Fruit fly (Drosophila melanogaster) whole organism, embryonic: ENCODE measurements around the gene Kah.

Source experiments
- Abd-B ChIP-seq: fragments of 200-800 bp; sonication (Bioruptor generic); optimal IDR thresholded peaks from 2 replicates; lab custom pipeline; 2018; ENCODE audit warnings: missing biosample characterization, mild to moderate bottlenecking, missing genetic modification characterization, moderate library complexity
- Ada2b ChIP-seq: fragments of 200-800 bp; sonication (Bioruptor generic); IDR thresholded peaks from 2 replicates; pipeline ENCODE4 v1.3.6; 2022; ENCODE audit warnings: missing biosample characterization, missing genetic modification characterization
- Atf3 ChIP-seq: fragments of 200-800 bp; sonication (Bioruptor generic); optimal IDR thresholded peaks from 3 replicates; lab custom pipeline; 2016; ENCODE audit warnings: missing biosample characterization, missing genetic modification characterization
- CG10147 ChIP-seq: fragments of 200-800 bp; sonication (Bioruptor generic); optimal IDR thresholded peaks from 2 replicates; lab custom pipeline; 2019; ENCODE audit warnings: missing biosample characterization, mild to moderate bottlenecking, missing genetic modification characterization, moderate library complexity
- CG10321 ChIP-seq: fragments of 200-800 bp; sonication (Bioruptor generic); IDR thresholded peaks from 2 replicates; pipeline ENCODE4 v1.3.6; 2022; ENCODE audit warnings: missing biosample characterization, missing genetic modification characterization
- CG10565 ChIP-seq: fragments of 200-800 bp; sonication (Bioruptor generic); optimal IDR thresholded peaks from 3 replicates; lab custom pipeline; 2016; ENCODE audit warnings: missing biosample characterization, mild to moderate bottlenecking, missing genetic modification characterization
- CG10959 ChIP-seq: fragments of 200-800 bp; sonication (Bioruptor generic); IDR thresholded peaks from 2 replicates; pipeline ENCODE4 v1.3.6; 2022; ENCODE audit warnings: missing biosample characterization, missing genetic modification characterization
- CG12299 ChIP-seq: fragments of 200-800 bp; sonication (Bioruptor generic); optimal IDR thresholded peaks from 2 replicates; lab custom pipeline; 2018; ENCODE audit warnings: missing biosample characterization, mild to moderate bottlenecking, missing genetic modification characterization
- CG12942 ChIP-seq: fragments of 200-800 bp; sonication (Bioruptor generic); optimal IDR thresholded peaks from 3 replicates; lab custom pipeline; 2016; ENCODE audit warnings: missing biosample characterization, missing genetic modification characterization
- CG15601 ChIP-seq: fragments of 200-800 bp; sonication (Bioruptor generic); optimal IDR thresholded peaks from 3 replicates; lab custom pipeline; 2019; ENCODE audit warnings: missing biosample characterization, mild to moderate bottlenecking, missing genetic modification characterization, moderate library complexity
- CG16813 ChIP-seq: fragments of 200-800 bp; sonication (Bioruptor generic); IDR thresholded peaks from 3 replicates; pipeline ENCODE4 v1.3.6; 2022; ENCODE audit warnings: missing biosample characterization, missing genetic modification characterization; ENCODE audit not compliant: partially characterized antibody
- CG17186 ChIP-seq: fragments of 200-800 bp; sonication (Bioruptor generic); optimal IDR thresholded peaks from 3 replicates; lab custom pipeline; 2017; ENCODE audit warnings: missing biosample characterization, missing genetic modification reagents, missing genetic modification characterization
- CG17385 ChIP-seq: fragments of 200-800 bp; sonication (Bioruptor generic); optimal IDR thresholded peaks from 3 replicates; lab custom pipeline; 2018; ENCODE audit warnings: missing biosample characterization, mild to moderate bottlenecking, missing genetic modification characterization
- CG18262 ChIP-seq: fragments of 200-800 bp; optimal IDR thresholded peaks from 3 replicates; lab custom pipeline; 2019; ENCODE audit warnings: missing biosample characterization, mild to moderate bottlenecking, missing genetic modification characterization, moderate library complexity
- CG18764 ChIP-seq: fragments of 200-800 bp; sonication (Bioruptor generic); optimal IDR thresholded peaks from 3 replicates; lab custom pipeline; 2016; ENCODE audit warnings: missing biosample characterization, missing genetic modification characterization
- CG2712 ChIP-seq: fragments of 200-800 bp; optimal IDR thresholded peaks from 3 replicates; lab custom pipeline; 2019; ENCODE audit warnings: missing biosample characterization, mild to moderate bottlenecking, missing genetic modification characterization, moderate library complexity
- CG32532 ChIP-seq: fragments of 200-800 bp; sonication (Bioruptor generic); IDR thresholded peaks from 2 replicates; pipeline ENCODE4 v1.3.6; 2022; ENCODE audit warnings: missing biosample characterization, missing genetic modification characterization
- CG4328 ChIP-seq: fragments of 200-800 bp; sonication (Bioruptor generic); optimal IDR thresholded peaks from 3 replicates; lab custom pipeline; 2017; ENCODE audit warnings: missing biosample characterization, missing genetic modification reagents, missing genetic modification characterization
- CG6175 ChIP-seq: fragments of 200-800 bp; sonication (Bioruptor generic); IDR thresholded peaks from 3 replicates; pipeline ENCODE4 v1.3.6; 2022; ENCODE audit warnings: missing biosample characterization, missing genetic modification characterization
- CG7963 ChIP-seq: fragments of 200-800 bp; sonication (Bioruptor generic); IDR thresholded peaks from 3 replicates; pipeline ENCODE4 v1.3.6; 2022; ENCODE audit warnings: missing biosample characterization, missing genetic modification characterization; ENCODE audit not compliant: partially characterized antibody
- Camta ChIP-seq: fragments of 200-800 bp; sonication (Bioruptor generic); optimal IDR thresholded peaks from 2 replicates; lab custom pipeline; 2016; ENCODE audit warnings: missing biosample characterization, missing genetic modification characterization
- Chrac-16 ChIP-seq: fragments of 200-800 bp; sonication (Bioruptor generic); optimal IDR thresholded peaks from 3 replicates; lab custom pipeline; 2016; ENCODE audit warnings: missing biosample characterization, missing genetic modification characterization
- D19B ChIP-seq: fragments of 200-800 bp; sonication (Bioruptor generic); optimal IDR thresholded peaks from 2 replicates; lab custom pipeline; 2017; ENCODE audit warnings: missing biosample characterization, mild to moderate bottlenecking, missing genetic modification characterization
- ERR ChIP-seq: fragments of 200-800 bp; sonication (Bioruptor generic); optimal IDR thresholded peaks from 2 replicates; lab custom pipeline; 2016; ENCODE audit warnings: missing biosample characterization, missing genetic modification characterization
- H2.0 ChIP-seq: fragments of 200-800 bp; sonication (Bioruptor generic); IDR thresholded peaks from 2 replicates; pipeline ENCODE4 v1.3.6; 2022; ENCODE audit warnings: missing biosample characterization, missing genetic modification characterization
- HHEX ChIP-seq: fragments of 200-800 bp; sonication (Bioruptor generic); optimal IDR thresholded peaks from 3 replicates; lab custom pipeline; 2017; ENCODE audit warnings: missing biosample characterization, mild to moderate bottlenecking, missing genetic modification characterization, missing genetic modification reagents
- Hr78 ChIP-seq, 2 experiments: fragments of 200-800 bp in 1 of 2; fragments of >200 bp in 1 of 2; sonication (Bioruptor generic) in 1 of 2; optimal IDR thresholded peaks; 2 replicates each; lab custom pipeline; 2017 to 2019; ENCODE audit warnings: missing biosample characterization in 2 of 2, missing genetic modification characterization in 2 of 2, mild to moderate bottlenecking in 1 of 2, moderate library complexity in 1 of 2
- cad ChIP-seq: fragments of >200 bp; optimal IDR thresholded peaks from 2 replicates; lab custom pipeline; 2017; ENCODE audit warnings: missing biosample characterization, missing genetic modification characterization
- chm ChIP-seq: fragments of 200-800 bp; sonication (Bioruptor generic); IDR thresholded peaks from 2 replicates; pipeline ENCODE4 v1.3.6; 2022; ENCODE audit warnings: missing biosample characterization, missing genetic modification characterization
- dan ChIP-seq: fragments of 200-800 bp; sonication (Bioruptor generic); IDR thresholded peaks from 2 replicates; pipeline ENCODE4 v1.3.6; 2022; ENCODE audit warnings: missing biosample characterization, missing genetic modification characterization
- dimm ChIP-seq: fragments of 200-800 bp; sonication (Bioruptor generic); IDR thresholded peaks from 2 replicates; pipeline ENCODE4 v1.3.6; 2022; ENCODE audit warnings: missing biosample characterization, missing genetic modification characterization
- gro ChIP-seq: fragments of 200-800 bp; sonication (Bioruptor generic); optimal IDR thresholded peaks from 2 replicates; lab custom pipeline; 2016; ENCODE audit warnings: missing biosample characterization, missing genetic modification characterization
- gsb ChIP-seq: fragments of 200-800 bp; sonication (Bioruptor generic); IDR thresholded peaks from 2 replicates; pipeline ENCODE4 v1.3.6; 2022; ENCODE audit warnings: missing biosample characterization, missing genetic modification characterization
- hb ChIP-seq: fragments of 200-800 bp; sonication (Bioruptor generic); IDR thresholded peaks from 3 replicates; pipeline ENCODE4 v1.3.6; 2022; ENCODE audit warnings: missing biosample characterization, missing genetic modification characterization; ENCODE audit not compliant: partially characterized antibody
- hth ChIP-seq: fragments of >200 bp; optimal IDR thresholded peaks from 2 replicates; lab custom pipeline; 2017; ENCODE audit warnings: inconsistent platforms
- jigr1 ChIP-seq: fragments of 200-800 bp; sonication (Bioruptor generic); IDR thresholded peaks from 3 replicates; pipeline ENCODE4 v1.3.6; 2022; ENCODE audit warnings: missing biosample characterization, missing genetic modification characterization
- kah ChIP-seq: fragments of 200-800 bp; sonication (Bioruptor generic); optimal IDR thresholded peaks from 2 replicates; lab custom pipeline; 2018; ENCODE audit warnings: missing biosample characterization, mild to moderate bottlenecking, missing genetic modification characterization
- nerfin-2 ChIP-seq: fragments of 200-800 bp; sonication (Bioruptor generic); IDR thresholded peaks from 2 replicates; pipeline ENCODE4 v1.3.6; 2022; ENCODE audit warnings: missing biosample characterization, missing genetic modification characterization; ENCODE audit not compliant: partially characterized antibody
- pan ChIP-seq, 4 experiments: fragments of >200 bp in 3 of 4; fragments of 200-800 bp in 1 of 4; sonication (Bioruptor generic) in 1 of 4; optimal IDR thresholded peaks in 3 of 4; IDR thresholded peaks in 1 of 4; 2 replicates each; pipeline versions ENCODE4 v1.3.6 to Lab custom; 2017 to 2022; ENCODE audit warnings: missing biosample characterization in 2 of 4, missing genetic modification characterization in 2 of 4, mixed read lengths in 1 of 4
- pb ChIP-seq: fragments of 200-800 bp; sonication (Bioruptor generic); optimal IDR thresholded peaks from 3 replicates; lab custom pipeline; 2016; ENCODE audit warnings: missing biosample characterization, missing genetic modification characterization
- pita ChIP-seq: fragments of 200-800 bp; sonication (Bioruptor generic); optimal IDR thresholded peaks from 2 replicates; lab custom pipeline; 2017; ENCODE audit warnings: missing biosample characterization, mild to moderate bottlenecking, missing genetic modification characterization
- sens ChIP-seq: fragments of 200-800 bp; sonication (Bioruptor generic); peaks from one replicate; lab custom pipeline; 2016; ENCODE audit warnings: missing biosample characterization, missing genetic modification characterization
- sisA ChIP-seq: fragments of 200-800 bp; sonication (Bioruptor generic); IDR thresholded peaks from 2 replicates; pipeline ENCODE4 v1.3.6; 2022; ENCODE audit warnings: missing biosample characterization, missing genetic modification characterization
- sqz ChIP-seq: fragments of 200-800 bp; sonication (Bioruptor generic); optimal IDR thresholded peaks from 3 replicates; lab custom pipeline; 2018; ENCODE audit warnings: missing biosample characterization, mild to moderate bottlenecking, missing genetic modification characterization
- tin ChIP-seq: fragments of 200-800 bp; sonication (Bioruptor generic); optimal IDR thresholded peaks from 3 replicates; lab custom pipeline; 2016; ENCODE audit warnings: missing biosample characterization, missing genetic modification characterization
- tup ChIP-seq: fragments of 200-800 bp; sonication (Bioruptor generic); optimal IDR thresholded peaks from 2 replicates; lab custom pipeline; 2016; ENCODE audit warnings: missing biosample characterization, mild to moderate bottlenecking, missing genetic modification characterization, moderate library complexity
- usp ChIP-seq: fragments of >200 bp; optimal IDR thresholded peaks from 2 replicates; lab custom pipeline; 2017; ENCODE audit warnings: missing biosample characterization, missing genetic modification characterization
- vnd ChIP-seq: fragments of 200-800 bp; sonication (Bioruptor generic); IDR thresholded peaks from 3 replicates; pipeline ENCODE4 v1.3.6; 2022; ENCODE audit warnings: missing biosample characterization, missing genetic modification characterization; ENCODE audit not compliant: partially characterized antibody
- zen ChIP-seq: fragments of 200-800 bp; sonication (Bioruptor generic); optimal IDR thresholded peaks from 3 replicates; lab custom pipeline; 2018; ENCODE audit warnings: missing biosample characterization, mild to moderate bottlenecking, missing genetic modification characterization, moderate library complexity

The Kah gene

DNA sequence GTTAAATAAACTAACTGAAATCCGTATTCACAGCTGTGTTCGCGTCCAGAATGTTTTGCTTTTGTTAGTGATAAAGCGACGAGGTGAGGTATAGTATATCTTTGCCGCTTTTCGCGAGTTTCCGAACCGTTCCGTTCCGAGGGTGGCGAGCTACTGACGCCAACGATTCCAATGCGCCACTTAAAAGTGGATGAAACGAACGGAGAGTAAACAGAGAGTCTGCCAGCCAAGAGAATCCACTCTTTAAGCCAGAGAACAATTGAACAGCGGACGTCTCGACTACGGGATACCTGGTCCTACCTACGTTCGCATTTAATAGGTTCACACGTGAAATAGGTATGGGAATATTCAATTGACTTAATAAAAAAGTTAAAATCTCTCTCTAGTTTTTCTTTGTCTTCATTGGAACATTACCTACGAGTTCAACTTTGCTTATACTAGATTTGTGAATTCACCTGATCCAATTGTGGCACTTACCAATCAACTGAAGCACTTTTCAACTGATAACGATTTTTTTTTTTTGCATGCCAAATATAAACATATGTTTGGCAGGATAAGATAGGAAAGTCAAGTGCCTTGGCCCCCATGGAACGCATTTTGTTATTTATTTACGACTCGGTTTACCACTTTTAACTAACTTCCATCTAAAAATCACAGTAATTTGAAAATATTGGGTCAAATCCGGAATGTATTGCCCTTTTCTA is 14.9 kb upstream of the Kah start, which contains the start of gene CG13893 (continued):
- TF ChIP-seq CG7963 (peak; percentile 51; the same call in 1 of the 3 replicates), Ada2b (no peak), sisA (GFP tag; lab: Robert Waterston, UW) (no peak), CG17186 (no peak), CG12942 (GFP tag; lab: Kevin White, UChicago) (no peak), CG18764 (GFP tag; lab: Kevin White, UChicago) (no peak), tup (no peak), CG15601 (no peak), Hr78 (GFP tag; optimal IDR thresholded peaks at IDR 0.05; lab: Kevin White, UChicago) (no peak), nerfin-2 (GFP tag; lab: Robert Waterston, UW) (peak; percentile 40; the same call in 1 of the 2 replicates), pan (optimal IDR thresholded peaks at IDR 0.05; lab: Kevin White, UChicago) (peak in 1 of 2 experiments; percentile 78), pan (GFP tag; optimal IDR thresholded peaks at IDR 0.05 in 1 of 2, IDR thresholded peaks at IDR 0.05 in 1 of 2) (peak in 1 of 2 experiments; percentile 19), gro (GFP tag; lab: Kevin White, UChicago) (peak; percentile 80), HHEX (GFP tag; lab: Kevin White, UChicago) (peak; percentile 33), CG4328 (GFP tag; lab: Kevin White, UChicago) (peak; percentile 10), dan (GFP tag; lab: Robert Waterston, UW) (no peak), pita (GFP tag; lab: Kevin White, UChicago) (no peak), CG10959 (GFP tag; lab: Robert Waterston, UW) (no peak), zen (tag; lab: Kevin White, UChicago) (no peak), hb (GFP tag; lab: Robert Waterston, UW) (no peak), CG10147 (GFP tag; lab: Kevin White, UChicago) (no peak), CG10321 (no peak), CG18262 (no peak), dimm (GFP tag; lab: Robert Waterston, UW) (no peak), D19B (GFP tag; lab: Kevin White, UChicago) (peak; percentile 99), jigr1 (GFP tag; lab: Robert Waterston, UW) (0 out of 3 replicates have a peak, but pooled peaks have one; percentile 14), CG16813 (GFP tag; lab: Robert Waterston, UW) (no peak), CG6175 (GFP tag; lab: Robert Waterston, UW) (0 out of 3 replicates have a peak, but pooled peaks have one; percentile 41), ERR (GFP tag; lab: Kevin White, UChicago) (no peak), sens (GFP tag; lab: Kevin White, UChicago) (peak; percentile 87), Atf3 (GFP tag; lab: Kevin White, UChicago) (no peak), gsb (GFP tag; lab: Robert Waterston, UW) (peak; percentile 56; the same call in 1 of the 2 replicates), CG10565 (GFP tag; lab: Kevin White, UChicago) (no peak), kah (GFP tag; lab: Kevin White, UChicago) (peak; percentile 24), tin (GFP tag; lab: Kevin White, UChicago) (no peak), CG12299 (peak; percentile 13), usp (GFP tag; lab: Kevin White, UChicago) (no peak), cad (no peak), hth (lab: Kevin White, UChicago) (no peak), pb (GFP tag; lab: Kevin White, UChicago) (peak; percentile 19), Camta (GFP tag; lab: Kevin White, UChicago) (no peak), vnd (GFP tag; lab: Robert Waterston, UW) (no peak), Abd-B (GFP tag; lab: Kevin White, UChicago) (no peak), chm (GFP tag; lab: Robert Waterston, UW) (peak; percentile 84), CG2712 (no peak), CG17385 (GFP tag; lab: Kevin White, UChicago) (peak; percentile 52), H2.0 (GFP tag; lab: Robert Waterston, UW) (no peak), Chrac-16 (GFP tag; lab: Kevin White, UChicago) (no peak), CG32532 (GFP tag; lab: Robert Waterston, UW) (peak; percentile 64), sqz (GFP tag; lab: Kevin White, UChicago) (no peak)
